Fruit fly (Drosophila melanogaster) whole organism, adult: ENCODE measurements around the gene CNPYb.

Experiments used
- CG12768 ChIP-seq: fragments of 200-800 bp; sonication (Bioruptor generic); optimal IDR thresholded peaks from 2 replicates; lab custom pipeline; 2017; ENCODE audit warnings: missing biosample characterization, missing genetic modification characterization, mild to moderate bottlenecking, moderate library complexity, missing genetic modification reagents
- CG14711 ChIP-seq: fragments of 200-800 bp; sonication (Bioruptor generic); optimal IDR thresholded peaks from 2 replicates; lab custom pipeline; 2018; ENCODE audit warnings: missing biosample characterization, mild to moderate bottlenecking, missing genetic modification characterization, moderate library complexity
- CG1620 ChIP-seq: fragments of 200-800 bp; sonication (Bioruptor generic); optimal IDR thresholded peaks from 2 replicates; lab custom pipeline; 2016; ENCODE audit warnings: missing biosample characterization, missing genetic modification characterization
- CG5204 ChIP-seq: fragments of 200-800 bp; sonication (Bioruptor generic); optimal IDR thresholded peaks from 2 replicates; lab custom pipeline; 2016; ENCODE audit warnings: missing biosample characterization, missing genetic modification characterization
- CG7045 ChIP-seq: fragments of 200-800 bp; sonication (Bioruptor generic); optimal IDR thresholded peaks from 2 replicates; lab custom pipeline; 2017; ENCODE audit warnings: missing biosample characterization, mild to moderate bottlenecking, missing genetic modification characterization
- Crg-1 ChIP-seq: fragments of 200-800 bp; sonication (Bioruptor generic); optimal IDR thresholded peaks from 2 replicates; lab custom pipeline; 2016; ENCODE audit warnings: missing biosample characterization, missing genetic modification characterization
- Hr96 ChIP-seq: fragments of 200-800 bp; sonication (Bioruptor generic); optimal IDR thresholded peaks from 2 replicates; lab custom pipeline; 2016; ENCODE audit warnings: missing biosample characterization, missing genetic modification characterization
- cic ChIP-seq: fragments of 200-800 bp; sonication (Bioruptor generic); optimal IDR thresholded peaks from 2 replicates; lab custom pipeline; 2017; ENCODE audit warnings: missing biosample characterization, mild to moderate bottlenecking, missing genetic modification characterization, moderate library complexity
- cnc ChIP-seq, 2 experiments: fragments of >200 bp; optimal IDR thresholded peaks; 2 replicates each; lab custom pipeline; 2017
- ovo ChIP-seq: fragments of 200-800 bp; sonication (Bioruptor generic); optimal IDR thresholded peaks from 2 replicates; lab custom pipeline; 2016; ENCODE audit warnings: missing biosample characterization, missing genetic modification characterization
- pad ChIP-seq: fragments of 200-800 bp; sonication (Bioruptor generic); optimal IDR thresholded peaks from 3 replicates; lab custom pipeline; 2017; ENCODE audit warnings: missing biosample characterization, missing genetic modification characterization, mild to moderate bottlenecking, moderate library complexity, missing genetic modification reagents
- toe ChIP-seq: fragments of 200-800 bp; sonication (Bioruptor generic); optimal IDR thresholded peaks from 2 replicates; lab custom pipeline; 2016; ENCODE audit warnings: missing biosample characterization, missing genetic modification characterization

DNA sequence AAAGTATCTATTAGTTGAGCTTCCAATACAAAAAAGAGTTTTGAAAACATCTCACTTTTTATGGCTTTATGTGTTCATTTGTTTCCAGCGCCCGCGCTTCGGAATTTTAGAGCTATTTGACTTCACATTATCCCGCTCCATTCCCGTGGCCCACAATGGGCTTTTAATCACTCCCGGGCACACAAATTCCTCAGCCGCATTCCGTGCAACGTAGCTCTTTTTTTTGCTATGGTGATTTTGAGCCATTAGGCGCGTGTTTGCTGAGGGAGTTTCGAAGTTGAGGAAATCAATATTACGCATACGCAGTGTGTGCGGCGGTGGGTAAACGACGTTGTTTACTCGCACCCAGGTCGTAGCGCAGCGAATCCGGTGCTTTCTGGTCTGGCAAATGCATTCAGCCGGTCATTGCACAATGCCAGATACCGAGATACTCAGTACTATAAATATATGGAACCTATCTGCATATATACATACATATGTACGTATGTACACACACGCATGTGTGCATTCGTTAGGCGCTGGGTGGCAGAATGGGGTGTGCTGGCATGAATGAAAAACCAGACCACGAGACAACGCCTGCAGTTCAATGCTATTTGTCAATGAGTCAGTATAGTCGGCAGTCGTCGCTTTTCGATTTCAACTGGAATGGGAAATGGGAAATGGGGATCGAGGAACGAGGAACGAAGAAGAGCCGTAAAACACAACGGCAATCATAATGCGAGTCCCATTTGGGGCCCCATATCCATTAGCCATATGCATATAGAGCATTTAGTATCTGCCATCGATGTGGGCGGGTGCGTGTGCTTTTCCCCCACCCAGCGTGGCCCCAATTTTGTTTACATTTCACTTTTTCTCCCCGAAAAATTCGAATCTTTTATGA, 22.7 kb downstream of the CNPYb start:
- TF ChIP-seq cic (GFP tag; lab: Kevin White, UChicago) (peak; percentile 75), pad (no peak), ovo (GFP tag; lab: Kevin White, UChicago) (no peak), toe (GFP tag; lab: Kevin White, UChicago) (no peak), cnc (optimal IDR thresholded peaks at IDR 0.05; lab: Kevin White, UChicago) (no peak), CG12768 (GFP tag; lab: Kevin White, UChicago) (peak; percentile 31), CG5204 (no peak), Crg-1 (GFP tag; lab: Kevin White, UChicago) (no peak), CG1620 (no peak), Hr96 (GFP tag; lab: Kevin White, UChicago) (no peak), CG7045 (GFP tag; lab: Kevin White, UChicago) (no peak), CG14711 (tag; lab: Kevin White, UChicago) (no peak)
